Fruit fly (Drosophila melanogaster) whole organism: ENCODE data around the gene Set8.

Experiments
- CG8478 ChIP-seq: fragments of >200 bp; optimal IDR thresholded peaks from 2 replicates; lab custom pipeline; 2018; ENCODE audit warnings: inconsistent platforms
- Dll ChIP-seq: fragments of >200 bp; optimal IDR thresholded peaks from 2 replicates; lab custom pipeline; 2017
- EcR ChIP-seq, 2 experiments: fragments of >200 bp; optimal IDR thresholded peaks; 2 replicates each; lab custom pipeline; 2017; ENCODE audit warnings: missing biosample characterization in 2 of 2, missing genetic modification characterization in 2 of 2, missing genetic modification reagents in 2 of 2
- pan ChIP-seq: fragments of >200 bp; optimal IDR thresholded peaks from 2 replicates; lab custom pipeline; 2017
- psq ChIP-seq: fragments of >200 bp; optimal IDR thresholded peaks from 2 replicates; lab custom pipeline; 2017
- usp ChIP-seq: fragments of >200 bp; optimal IDR thresholded peaks from 2 replicates; lab custom pipeline; 2017; ENCODE audit warnings: missing biosample characterization, missing genetic modification characterization, mixed read lengths

DNA sequence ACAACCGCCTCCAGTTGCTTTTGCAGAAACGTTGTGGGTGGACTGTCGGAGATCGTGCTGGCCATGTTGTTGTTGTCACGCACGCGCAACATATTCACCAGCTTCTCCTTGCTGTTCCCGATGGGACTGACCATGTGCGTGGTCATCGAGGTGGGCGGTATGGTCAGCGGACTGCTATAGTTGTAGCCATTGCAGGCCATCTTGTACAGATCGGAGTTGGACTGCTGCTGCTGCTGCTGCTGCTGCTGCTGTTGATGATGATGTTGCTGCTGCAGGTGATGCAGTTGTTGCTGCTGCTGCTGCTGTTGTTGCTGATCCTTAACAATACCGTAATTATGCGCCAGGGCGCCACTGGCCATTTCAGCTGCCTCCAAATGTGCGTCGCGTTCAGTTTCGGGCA, 28.9 kb downstream of the Set8 start:
- TF ChIP-seq CG8478 (lab: Kevin White, UChicago) (no peak), psq (no peak), usp (GFP tag; lab: Kevin White, UChicago) (no peak), Dll (lab: Kevin White, UChicago) (no peak), pan (lab: Kevin White, UChicago) (no peak), EcR (GFP tag; optimal IDR thresholded peaks at IDR 0.05; lab: Kevin White, UChicago) (no peak)
